Worm (Caenorhabditis elegans): ENCODE results near the gene rbf-1.

DNA sequence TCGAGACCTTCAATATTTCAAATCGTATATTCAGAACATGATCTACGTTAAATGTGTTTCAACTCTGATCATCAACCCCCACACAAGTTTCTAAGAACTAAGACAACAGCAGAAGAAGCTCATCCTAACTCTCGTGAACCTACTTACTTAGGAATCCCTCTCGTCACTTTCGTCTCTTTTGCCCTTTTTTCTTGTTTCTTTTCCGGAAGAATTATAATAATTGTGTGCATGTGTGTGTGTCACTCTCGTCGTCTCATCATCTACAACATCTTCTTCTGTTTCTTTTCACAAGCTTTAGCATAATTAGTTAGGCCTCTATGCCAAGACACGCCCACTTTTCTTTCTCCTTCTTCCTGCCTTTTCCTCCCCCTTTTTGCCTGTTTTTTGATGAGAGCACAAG lies 14.9 kb downstream of the rbf-1 start:
- TF ChIP-seq flt-1 (GFP tag; IDR thresholded peaks at IDR 0.05) (no peak), ztf-29 (GFP tag; IDR thresholded peaks at IDR 0.05) (no peak), med-1 (GFP tag; optimal IDR thresholded peaks at IDR 0.05; ENCODE audit: insufficient read depth) (no peak), T22C8.4 (GFP tag; IDR thresholded peaks at IDR 0.05) (no peak), klf-2 (GFP tag; conservative IDR thresholded peaks at IDR 0.05) (no peak), ref-1 (GFP tag; conservative IDR thresholded peaks at IDR 0.05) (no peak), cog-1 (tag; optimal IDR thresholded peaks at IDR 0.05) (no peak)
